Worm (Caenorhabditis elegans): Measurements from ENCODE around the gene ZK856.6.

Gene ZK856.6

DNA sequence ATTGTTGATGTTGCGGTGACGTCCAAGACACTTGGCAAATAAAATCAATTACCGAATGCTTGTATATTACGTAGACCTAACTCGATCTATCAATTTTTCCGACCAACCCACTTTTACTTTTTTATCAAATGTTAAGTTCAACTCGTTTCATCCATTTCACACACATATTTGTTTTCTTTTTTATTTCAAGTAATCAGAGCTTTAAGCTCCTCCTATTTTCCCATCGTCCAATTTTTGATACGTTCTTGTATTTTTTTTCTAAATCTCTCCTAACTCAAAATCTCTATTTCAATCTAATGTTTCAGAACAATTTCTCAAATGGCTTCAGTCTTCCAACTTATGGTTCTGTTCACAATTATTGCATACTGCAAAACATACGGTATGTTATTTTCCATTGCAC is at the start of gene ZK856.6:
Gene ZK856.6, plus strand, starts transcription at position 301 of the 400 bp plus-strand sequence.
- TF ChIP-seq ZK546.5 (tag; optimal IDR thresholded peaks at IDR 0.05) (no peak), ztf-11 (tag; optimal IDR thresholded peaks at IDR 0.05) (no peak), unc-62 (GFP tag; optimal IDR thresholded peaks at IDR 0.05) (no peak), sea-2 (GFP tag; optimal IDR thresholded peaks at IDR 0.05) (no peak), fos-1 (tag; optimal IDR thresholded peaks at IDR 0.05) (no peak), ceh-16 (tag; optimal IDR thresholded peaks at IDR 0.05) (no peak), egl-27 (tag; optimal IDR thresholded peaks at IDR 0.05) (no peak)

DNA sequence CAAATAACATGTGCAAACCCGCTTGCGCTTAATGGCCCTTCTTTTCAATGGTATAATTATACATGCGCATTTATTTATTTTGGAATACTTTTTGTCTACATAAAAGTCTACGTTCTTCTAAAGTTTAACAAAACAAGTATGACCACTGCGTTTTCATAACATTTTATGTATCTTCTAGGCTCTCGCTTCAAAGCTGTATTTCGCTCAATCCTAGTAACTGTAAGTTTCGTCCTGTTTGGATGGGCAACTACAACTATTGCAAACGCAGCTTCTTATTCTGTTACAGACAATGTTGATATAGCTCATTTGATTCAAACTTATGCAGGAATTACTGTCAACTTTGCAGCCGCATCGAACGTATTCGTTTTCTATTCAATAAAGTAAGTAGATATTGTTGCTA is 48.8 kb upstream of the ZK856.6 start, which contains the start of gene srsx-27:
Gene srsx-27, plus strand, starts transcription at position 301 of the 400 bp plus-strand sequence.
- TF ChIP-seq unc-62 (GFP tag; optimal IDR thresholded peaks at IDR 0.05), result no peak
- TF ChIP-seq nhr-28 (tag; optimal IDR thresholded peaks at IDR 0.05), result no peak
- TF ChIP-seq ceh-16 (tag; optimal IDR thresholded peaks at IDR 0.05), result no peak
- TF ChIP-seq fkh-2 (tag; optimal IDR thresholded peaks at IDR 0.05), result no peak
- no peak for TF ChIP-seq lsy-12 (tag; optimal IDR thresholded peaks at IDR 0.05)
- no peak for TF ChIP-seq jun-1 (tag; optimal IDR thresholded peaks at IDR 0.05)
- TF ChIP-seq nfya-1 (tag; optimal IDR thresholded peaks at IDR 0.05; ENCODE audit: insufficient read depth), result no peak
- no peak for TF ChIP-seq ceh-82 (tag; optimal IDR thresholded peaks at IDR 0.05)
- no peak for TF ChIP-seq snpc-4 (tag; optimal IDR thresholded peaks at IDR 0.05)

DNA sequence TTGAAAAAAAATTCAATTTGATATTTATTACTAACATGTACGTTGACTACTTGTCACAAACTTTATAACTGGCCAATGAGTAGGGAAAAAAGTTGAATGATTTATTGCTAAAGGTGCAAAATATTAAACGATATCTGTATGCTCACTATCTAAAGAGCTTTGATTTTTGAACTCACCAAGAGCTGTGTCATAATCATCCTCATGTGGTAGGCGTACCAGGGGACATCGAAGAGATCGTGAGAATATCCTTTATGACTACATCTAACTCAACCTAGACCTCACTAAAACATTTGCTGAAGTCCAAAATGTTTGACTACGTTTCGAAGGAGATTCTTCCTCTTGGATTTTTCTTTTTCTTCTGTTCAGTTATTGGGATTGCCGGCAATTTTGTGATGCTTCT is 46.2 kb upstream of the ZK856.6 start, which contains the start of gene srsx-28:
Gene srsx-28, plus strand, starts transcription at position 301 of the 400 bp plus-strand sequence.
- TF ChIP-seq elt-1 (tag; optimal IDR thresholded peaks at IDR 0.05) (no peak), fkh-10 (GFP tag; optimal IDR thresholded peaks at IDR 0.05) (no peak), nhr-76 (tag; optimal IDR thresholded peaks at IDR 0.05) (no peak)

DNA sequence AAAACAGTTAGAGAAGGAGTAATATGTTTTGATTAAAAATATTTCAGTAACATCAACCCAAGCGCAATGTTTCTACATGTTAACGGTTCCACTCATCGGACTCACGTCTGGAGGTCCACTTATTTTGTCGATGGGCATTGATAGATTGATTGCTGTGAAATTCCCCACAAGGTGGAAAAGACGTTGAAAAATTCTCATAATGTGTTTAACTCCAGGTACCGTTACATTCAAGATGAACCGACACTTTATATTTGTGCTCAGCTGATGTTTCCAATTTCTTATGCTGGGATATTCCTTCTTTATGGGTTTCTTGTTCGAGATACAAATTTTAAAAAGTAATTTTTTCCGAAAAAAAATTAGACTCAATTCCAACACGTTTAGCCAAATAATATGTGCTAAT is 45.4 kb upstream of the ZK856.6 start:
- TF ChIP-seq egl-27 (tag; optimal IDR thresholded peaks at IDR 0.05) (no peak), elt-1 (tag; optimal IDR thresholded peaks at IDR 0.05) (no peak), ama-1 (optimal IDR thresholded peaks at IDR 0.05) (no peak), jun-1 (tag; optimal IDR thresholded peaks at IDR 0.05) (no peak), nhr-28 (tag; optimal IDR thresholded peaks at IDR 0.05) (no peak), ztf-11 (tag; optimal IDR thresholded peaks at IDR 0.05) (no peak), zag-1 (tag; optimal IDR thresholded peaks at IDR 0.05) (no peak), nhr-12 (tag; optimal IDR thresholded peaks at IDR 0.05) (no peak), eor-1 (tag; optimal IDR thresholded peaks at IDR 0.05) (no peak), nhr-43 (tag; optimal IDR thresholded peaks at IDR 0.05; ENCODE audit: poor library complexity, severe bottlenecking) (no peak), elt-3 (tag; optimal IDR thresholded peaks at IDR 0.05) (no peak)

DNA sequence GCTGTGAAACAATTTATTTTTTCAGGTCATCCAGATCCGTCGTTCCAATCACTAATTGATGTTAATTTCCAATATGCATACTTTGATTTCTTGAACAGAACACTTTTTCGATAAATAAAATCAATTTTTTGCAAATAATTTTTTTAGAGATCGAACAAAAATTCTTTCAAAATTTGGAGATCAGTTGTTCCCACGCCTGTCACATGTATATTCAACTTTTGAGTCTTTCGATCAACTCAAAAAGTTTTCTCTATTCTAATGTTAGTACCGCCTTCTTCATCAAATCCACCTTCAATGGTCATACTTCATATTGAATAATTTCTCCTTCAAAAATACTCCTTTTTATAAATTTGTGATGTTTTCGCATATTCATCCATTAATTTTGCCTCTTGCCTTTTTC is 43.8 kb upstream of the ZK856.6 start, which contains the start of gene srsx-29:
Gene srsx-29, plus strand, starts transcription at position 301 of the 400 bp plus-strand sequence.
- TF ChIP-seq fkh-10 (GFP tag; optimal IDR thresholded peaks at IDR 0.05) (no peak), ceh-16 (tag; optimal IDR thresholded peaks at IDR 0.05) (no peak), ZK546.5 (tag; optimal IDR thresholded peaks at IDR 0.05) (no peak), nhr-237 (tag; optimal IDR thresholded peaks at IDR 0.05) (no peak), elt-1 (tag; optimal IDR thresholded peaks at IDR 0.05) (no peak), daf-12 (tag; optimal IDR thresholded peaks at IDR 0.05) (no peak), elt-2 (tag; optimal IDR thresholded peaks at IDR 0.05) (no peak), mml-1 (tag; optimal IDR thresholded peaks at IDR 0.05) (no peak), nhr-43 (tag; optimal IDR thresholded peaks at IDR 0.05; ENCODE audit: poor library complexity, severe bottlenecking) (no peak), sea-2 (GFP tag; optimal IDR thresholded peaks at IDR 0.05) (no peak), ceh-28 (tag; optimal IDR thresholded peaks at IDR 0.05) (no peak), skn-1 (tag; optimal IDR thresholded peaks at IDR 0.05) (no peak), nfya-1 (tag; optimal IDR thresholded peaks at IDR 0.05; ENCODE audit: insufficient read depth) (no peak)

DNA sequence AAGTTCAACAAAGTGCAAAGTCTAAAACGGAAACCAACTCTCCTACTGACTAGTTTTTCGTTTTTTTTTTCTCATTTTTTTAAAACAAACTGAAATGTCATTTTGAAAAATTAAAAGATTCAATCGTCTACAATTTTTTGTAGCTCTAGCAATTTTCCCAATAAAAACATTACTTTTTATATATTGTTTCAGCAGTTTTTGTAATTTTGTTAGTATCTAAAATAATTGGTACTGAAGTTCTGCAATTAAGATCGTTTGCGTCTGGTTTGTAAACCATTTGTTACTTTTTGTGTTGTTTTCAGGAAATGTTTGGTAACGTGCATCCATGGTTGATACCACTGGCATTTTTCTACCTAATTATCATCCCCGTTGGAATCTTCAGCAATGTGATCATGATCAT is 40.0 kb upstream of the ZK856.6 start, which contains the start of gene srsx-30:
Gene srsx-30, plus strand, starts transcription at position 301 of the 400 bp plus-strand sequence.
- TF ChIP-seq aly-2 (tag; optimal IDR thresholded peaks at IDR 0.05) (no peak), nhr-237 (tag; optimal IDR thresholded peaks at IDR 0.05) (no peak), ceh-82 (tag; optimal IDR thresholded peaks at IDR 0.05) (no peak), lin-15B (tag; optimal IDR thresholded peaks at IDR 0.05) (no peak), ztf-4 (tag; optimal IDR thresholded peaks at IDR 0.05) (no peak), daf-12 (tag; optimal IDR thresholded peaks at IDR 0.05) (no peak), lsy-12 (tag; optimal IDR thresholded peaks at IDR 0.05) (no peak), R02D3.7 (tag; optimal IDR thresholded peaks at IDR 0.05) (no peak), fkh-2 (tag; optimal IDR thresholded peaks at IDR 0.05) (no peak), elt-2 (tag; optimal IDR thresholded peaks at IDR 0.05) (no peak), nhr-76 (tag; optimal IDR thresholded peaks at IDR 0.05) (no peak), eor-1 (tag; optimal IDR thresholded peaks at IDR 0.05) (no peak), ceh-16 (tag; optimal IDR thresholded peaks at IDR 0.05) (no peak), skn-1 (tag; optimal IDR thresholded peaks at IDR 0.05) (no peak), mml-1 (tag; optimal IDR thresholded peaks at IDR 0.05) (no peak), sea-2 (GFP tag; optimal IDR thresholded peaks at IDR 0.05) (no peak), jun-1 (tag; optimal IDR thresholded peaks at IDR 0.05) (no peak)

All from whole organism, L3 larva.